Worm (Caenorhabditis elegans) whole organism, L3 larva: ENCODE results near the gene F47D12.3.

Source experiments
- R02D3.7 ChIP-seq: fragments of 150-350 bp; optimal IDR thresholded peaks from 2 replicates; lab custom pipeline; 2014; ENCODE audit warnings: missing biosample characterization, missing genetic modification characterization
- ama-1 ChIP-seq: fragments of 150-350 bp; optimal IDR thresholded peaks from 2 replicates; lab custom pipeline; 2018
- ceh-16 ChIP-seq: sonication (generic microtip); optimal IDR thresholded peaks from 2 replicates; lab custom pipeline; 2017; ENCODE audit warnings: missing biosample characterization, missing genetic modification characterization
- ceh-28 ChIP-seq: fragments of 150-350 bp; optimal IDR thresholded peaks from 2 replicates; lab custom pipeline; 2014; ENCODE audit warnings: missing biosample characterization, missing genetic modification reagents, missing genetic modification characterization
- elt-1 ChIP-seq: fragments of 150-350 bp; optimal IDR thresholded peaks from 2 replicates; lab custom pipeline; 2014; ENCODE audit warnings: missing biosample characterization, missing genetic modification characterization
- mdl-1 ChIP-seq: fragments of 150-350 bp; optimal IDR thresholded peaks from 2 replicates; lab custom pipeline; 2014; ENCODE audit warnings: missing biosample characterization, missing genetic modification characterization
- nhr-11 ChIP-seq: fragments of 150-350 bp; optimal IDR thresholded peaks from 2 replicates; lab custom pipeline; 2014; ENCODE audit warnings: missing biosample characterization, missing genetic modification characterization
- nhr-12 ChIP-seq: fragments of 150-350 bp; optimal IDR thresholded peaks from 2 replicates; lab custom pipeline; 2014; ENCODE audit warnings: missing biosample characterization, missing genetic modification characterization
- nhr-25 ChIP-seq: sonication (generic microtip); optimal IDR thresholded peaks from 2 replicates; lab custom pipeline; 2017; ENCODE audit warnings: missing biosample characterization, missing genetic modification characterization
- pha-4 ChIP-seq: fragments of 150-350 bp; optimal IDR thresholded peaks from 2 replicates; lab custom pipeline; 2014; ENCODE audit warnings: missing biosample characterization, missing genetic modification reagents, missing genetic modification characterization
- pqm-1 ChIP-seq: fragments of 150-350 bp; optimal IDR thresholded peaks from 2 replicates; lab custom pipeline; 2017; ENCODE audit warnings: missing biosample characterization, missing genetic modification characterization, inconsistent platforms
- skn-1 ChIP-seq: fragments of 150-350 bp; optimal IDR thresholded peaks from 2 replicates; lab custom pipeline; 2014; ENCODE audit warnings: missing biosample characterization, missing genetic modification characterization
- zag-1 ChIP-seq: fragments of 150-350 bp; optimal IDR thresholded peaks from 2 replicates; lab custom pipeline; 2014; ENCODE audit warnings: missing biosample characterization, missing genetic modification characterization

ce11 chrIII:6345968-6346498 lies 47.8 kb downstream of the F47D12.3 start, which contains the start of the genes trmt-10C.2 and C56G2.22:
- no peak for TF ChIP-seq ceh-16
- no peak for TF ChIP-seq zag-1
- no peak for TF ChIP-seq nhr-12 (tag; lab: Kevin White, UChicago)
- no peak for TF ChIP-seq ama-1 (lab: Kevin White, UChicago)
- no peak for TF ChIP-seq nhr-11 (tag; lab: Kevin White, UChicago)
- no peak for TF ChIP-seq R02D3.7
- TF ChIP-seq skn-1 (tag; lab: Kevin White, UChicago) = no peak
- TF ChIP-seq elt-1 = no peak
- TF ChIP-seq mdl-1 = no peak
- TF ChIP-seq pqm-1 (tag; lab: Kevin White, UChicago) = no peak
- TF ChIP-seq pha-4 (tag; lab: Kevin White, UChicago) = peak; percentile 74
- no peak for TF ChIP-seq nhr-25
- TF ChIP-seq ceh-28 (tag; lab: Kevin White, UChicago) = no peak
